Fruit fly (Drosophila melanogaster) whole organism, embryonic: ENCODE measurements around the gene Muc30E.

Experiments used
- Atf3 ChIP-seq: fragments of 200-800 bp; sonication (Bioruptor generic); optimal IDR thresholded peaks from 3 replicates; lab custom pipeline; 2016; ENCODE audit warnings: missing biosample characterization, missing genetic modification characterization
- CG10147 ChIP-seq: fragments of 200-800 bp; sonication (Bioruptor generic); optimal IDR thresholded peaks from 2 replicates; lab custom pipeline; 2019; ENCODE audit warnings: missing biosample characterization, mild to moderate bottlenecking, missing genetic modification characterization, moderate library complexity
- CG11247 ChIP-seq: fragments of 200-800 bp; sonication (Bioruptor generic); IDR thresholded peaks from 2 replicates; pipeline ENCODE4 v1.3.6; 2022; ENCODE audit warnings: missing biosample characterization, missing genetic modification characterization
- CG11398 ChIP-seq: fragments of 200-800 bp; sonication (Bioruptor generic); optimal IDR thresholded peaks from 2 replicates; lab custom pipeline; 2016; ENCODE audit warnings: missing biosample characterization, missing genetic modification characterization
- CG11723 ChIP-seq: fragments of 200-800 bp; sonication (Bioruptor generic); optimal IDR thresholded peaks from 2 replicates; lab custom pipeline; 2017; ENCODE audit warnings: missing biosample characterization, mild to moderate bottlenecking, missing genetic modification characterization
- CG12391 ChIP-seq: fragments of 200-800 bp; sonication (Bioruptor generic); optimal IDR thresholded peaks from 3 replicates; lab custom pipeline; 2018; ENCODE audit warnings: missing biosample characterization, mild to moderate bottlenecking, missing genetic modification characterization, moderate library complexity
- CG17802 ChIP-seq: fragments of 200-800 bp; sonication (Bioruptor generic); optimal IDR thresholded peaks from 2 replicates; lab custom pipeline; 2018; ENCODE audit warnings: missing biosample characterization, mild to moderate bottlenecking, missing genetic modification characterization, moderate library complexity
- CG18619 ChIP-seq: fragments of 200-800 bp; sonication (Bioruptor generic); optimal IDR thresholded peaks from 3 replicates; lab custom pipeline; 2017; ENCODE audit warnings: missing biosample characterization, mild to moderate bottlenecking, missing genetic modification characterization
- CG2116 ChIP-seq: fragments of 200-800 bp; sonication (Bioruptor generic); optimal IDR thresholded peaks from 3 replicates; lab custom pipeline; 2018; ENCODE audit warnings: missing biosample characterization, mild to moderate bottlenecking, missing genetic modification characterization
- CG2129 ChIP-seq: fragments of 200-800 bp; sonication (Bioruptor generic); IDR thresholded peaks from 2 replicates; pipeline ENCODE4 v1.3.6; 2022; ENCODE audit warnings: missing biosample characterization, missing genetic modification characterization; ENCODE audit not compliant: partially characterized antibody
- CG4707 ChIP-seq: fragments of 200-800 bp; sonication (Bioruptor generic); optimal IDR thresholded peaks from 2 replicates; lab custom pipeline; 2018; ENCODE audit warnings: missing biosample characterization, mild to moderate bottlenecking, missing genetic modification characterization, moderate library complexity
- CG7987 ChIP-seq: fragments of 200-800 bp; sonication (Bioruptor generic); optimal IDR thresholded peaks from 2 replicates; lab custom pipeline; 2018; ENCODE audit warnings: missing biosample characterization, mild to moderate bottlenecking, missing genetic modification characterization, moderate library complexity
- Chrac-16 ChIP-seq: fragments of 200-800 bp; sonication (Bioruptor generic); optimal IDR thresholded peaks from 3 replicates; lab custom pipeline; 2016; ENCODE audit warnings: missing biosample characterization, missing genetic modification characterization
- Dbx ChIP-seq: fragments of 200-800 bp; sonication (Bioruptor generic); IDR thresholded peaks from 3 replicates; pipeline ENCODE4 v1.3.6; 2022; ENCODE audit warnings: missing biosample characterization, missing genetic modification characterization
- Ets65A ChIP-seq: fragments of 200-800 bp; sonication (Bioruptor generic); peaks from one replicate; lab custom pipeline; 2016; ENCODE audit warnings: missing biosample characterization, missing genetic modification characterization
- Fer3 ChIP-seq: fragments of 200-800 bp; sonication (Bioruptor generic); optimal IDR thresholded peaks from 2 replicates; lab custom pipeline; 2018; ENCODE audit warnings: missing biosample characterization, mild to moderate bottlenecking, missing genetic modification characterization, moderate library complexity
- HHEX ChIP-seq: fragments of 200-800 bp; sonication (Bioruptor generic); optimal IDR thresholded peaks from 3 replicates; lab custom pipeline; 2017; ENCODE audit warnings: missing biosample characterization, mild to moderate bottlenecking, missing genetic modification characterization, missing genetic modification reagents
- HLH54F ChIP-seq: fragments of 200-800 bp; sonication (Bioruptor generic); optimal IDR thresholded peaks from 3 replicates; lab custom pipeline; 2016; ENCODE audit warnings: missing biosample characterization, missing genetic modification characterization
- Hand ChIP-seq: fragments of 200-800 bp; sonication (Bioruptor generic); optimal IDR thresholded peaks from 2 replicates; lab custom pipeline; 2017; ENCODE audit warnings: mild to moderate bottlenecking, missing biosample characterization, missing genetic modification reagents, missing genetic modification characterization
- HmgZ ChIP-seq: fragments of 200-800 bp; sonication (Bioruptor generic); optimal IDR thresholded peaks from 2 replicates; lab custom pipeline; 2018; ENCODE audit warnings: missing biosample characterization, mild to moderate bottlenecking, missing genetic modification characterization
- Jarid2 ChIP-seq: fragments of 200-800 bp; sonication (Bioruptor generic); optimal IDR thresholded peaks from 3 replicates; lab custom pipeline; 2017; ENCODE audit warnings: mild to moderate bottlenecking, missing biosample characterization, missing genetic modification reagents, missing genetic modification characterization
- MESR4 ChIP-seq: fragments of 200-800 bp; sonication (Bioruptor generic); optimal IDR thresholded peaks from 2 replicates; lab custom pipeline; 2018; ENCODE audit warnings: missing biosample characterization, mild to moderate bottlenecking, missing genetic modification characterization, moderate library complexity
- NFAT ChIP-seq: fragments of 200-800 bp; sonication (Bioruptor generic); IDR thresholded peaks from 2 replicates; pipeline ENCODE4 v1.3.6; 2022; ENCODE audit warnings: missing biosample characterization, missing genetic modification characterization
- amos ChIP-seq: fragments of 200-800 bp; sonication (Bioruptor generic); IDR thresholded peaks from 2 replicates; pipeline ENCODE4 v1.3.6; 2022; ENCODE audit warnings: missing biosample characterization, missing genetic modification characterization; ENCODE audit not compliant: partially characterized antibody
- bbx ChIP-seq: fragments of 200-800 bp; sonication (Bioruptor generic); IDR thresholded peaks from 2 replicates; pipeline ENCODE4 v1.3.6; 2022; ENCODE audit warnings: missing biosample characterization, missing genetic modification characterization; ENCODE audit not compliant: partially characterized antibody
- btn ChIP-seq: fragments of 200-800 bp; sonication (Bioruptor generic); optimal IDR thresholded peaks from 2 replicates; lab custom pipeline; 2016; ENCODE audit warnings: missing biosample characterization, missing genetic modification characterization
- caup ChIP-seq: fragments of 200-800 bp; sonication (Bioruptor generic); optimal IDR thresholded peaks from 3 replicates; lab custom pipeline; 2017; ENCODE audit warnings: missing biosample characterization, mild to moderate bottlenecking, missing genetic modification characterization, moderate library complexity; ENCODE audit not compliant: severe bottlenecking
- cg ChIP-seq: fragments of 200-800 bp; sonication (Bioruptor generic); optimal IDR thresholded peaks from 3 replicates; lab custom pipeline; 2019; ENCODE audit warnings: missing biosample characterization, mild to moderate bottlenecking, missing genetic modification characterization, moderate library complexity
- chinmo ChIP-seq: fragments of 200-800 bp; sonication (Bioruptor generic); IDR thresholded peaks from 4 replicates; pipeline ENCODE4 v1.3.6; 2022; ENCODE audit warnings: missing biosample characterization, missing genetic modification characterization; ENCODE audit not compliant: partially characterized antibody
- ci ChIP-seq: fragments of 200-800 bp; sonication (Bioruptor generic); IDR thresholded peaks from 3 replicates; pipeline ENCODE4 v1.3.6; 2022; ENCODE audit warnings: missing biosample characterization, missing genetic modification characterization
- crp ChIP-seq, 2 experiments: fragments of 200-800 bp; sonication (Bioruptor generic); optimal IDR thresholded peaks; 2 replicates in 1 of 2; 3 replicates in 1 of 2; lab custom pipeline; 2017; ENCODE audit warnings: missing biosample characterization in 2 of 2, missing genetic modification characterization in 2 of 2, mild to moderate bottlenecking in 1 of 2, moderate library complexity in 1 of 2
- dimm ChIP-seq: fragments of 200-800 bp; sonication (Bioruptor generic); IDR thresholded peaks from 2 replicates; pipeline ENCODE4 v1.3.6; 2022; ENCODE audit warnings: missing biosample characterization, missing genetic modification characterization
- dpn ChIP-seq, 2 experiments: fragments of 200-800 bp; sonication (Bioruptor generic); optimal IDR thresholded peaks; 3 replicates each; lab custom pipeline; 2016; ENCODE audit warnings: missing biosample characterization in 2 of 2, missing genetic modification characterization in 2 of 2
- ftz-f1 ChIP-seq: fragments of 200-800 bp; sonication (Bioruptor generic); optimal IDR thresholded peaks from 2 replicates; lab custom pipeline; 2016; ENCODE audit warnings: missing biosample characterization, missing genetic modification characterization
- gem ChIP-seq: fragments of 200-800 bp; sonication (Bioruptor generic); optimal IDR thresholded peaks from 2 replicates; lab custom pipeline; 2019; ENCODE audit warnings: missing biosample characterization, mild to moderate bottlenecking, missing genetic modification characterization, moderate library complexity
- her ChIP-seq: fragments of 200-800 bp; sonication (Bioruptor generic); optimal IDR thresholded peaks from 2 replicates; lab custom pipeline; 2016; ENCODE audit warnings: missing biosample characterization, missing genetic modification characterization
- kay ChIP-seq: fragments of 200-800 bp; sonication (Bioruptor generic); optimal IDR thresholded peaks from 2 replicates; lab custom pipeline; 2016; ENCODE audit warnings: missing biosample characterization, missing genetic modification characterization
- lbe ChIP-seq: fragments of 200-800 bp; sonication (Bioruptor generic); optimal IDR thresholded peaks from 2 replicates; lab custom pipeline; 2016; ENCODE audit warnings: missing biosample characterization, mild to moderate bottlenecking, missing genetic modification characterization
- mld ChIP-seq: fragments of 200-800 bp; sonication (Bioruptor generic); IDR thresholded peaks from 3 replicates; pipeline ENCODE4 v1.3.6; 2022; ENCODE audit warnings: missing biosample characterization, missing genetic modification characterization; ENCODE audit not compliant: partially characterized antibody
- nau ChIP-seq: fragments of 200-800 bp; sonication (Bioruptor generic); optimal IDR thresholded peaks from 3 replicates; lab custom pipeline; 2017; ENCODE audit warnings: missing biosample characterization, mild to moderate bottlenecking, missing genetic modification characterization, missing genetic modification reagents
- pfk ChIP-seq: fragments of 200-800 bp; sonication (Bioruptor generic); optimal IDR thresholded peaks from 2 replicates; lab custom pipeline; 2018; ENCODE audit warnings: missing biosample characterization, mild to moderate bottlenecking, missing genetic modification characterization, moderate library complexity
- scrt ChIP-seq: fragments of 200-800 bp; sonication (Bioruptor generic); optimal IDR thresholded peaks from 2 replicates; lab custom pipeline; 2018; ENCODE audit warnings: missing biosample characterization, mild to moderate bottlenecking, missing genetic modification characterization, moderate library complexity
- sens ChIP-seq: fragments of 200-800 bp; sonication (Bioruptor generic); peaks from one replicate; lab custom pipeline; 2016; ENCODE audit warnings: missing biosample characterization, missing genetic modification characterization
- sens-2 ChIP-seq: fragments of 200-800 bp; sonication (Bioruptor generic); IDR thresholded peaks from 2 replicates; pipeline ENCODE4 v1.3.6; 2022; ENCODE audit warnings: missing biosample characterization, missing genetic modification characterization
- shn ChIP-seq: fragments of 200-800 bp; sonication (Bioruptor generic); optimal IDR thresholded peaks from 3 replicates; lab custom pipeline; 2016; ENCODE audit warnings: missing biosample characterization, missing genetic modification characterization
- so ChIP-seq: fragments of 200-800 bp; sonication (Bioruptor generic); IDR thresholded peaks from 3 replicates; pipeline ENCODE4 v1.3.6; 2022; ENCODE audit warnings: missing biosample characterization, missing genetic modification characterization
- zfh1 ChIP-seq: fragments of 200-800 bp; sonication (Bioruptor generic); IDR thresholded peaks from 3 replicates; pipeline ENCODE4 v1.3.6; 2022; ENCODE audit warnings: missing biosample characterization, missing genetic modification characterization

Gene Muc30E

DNA sequence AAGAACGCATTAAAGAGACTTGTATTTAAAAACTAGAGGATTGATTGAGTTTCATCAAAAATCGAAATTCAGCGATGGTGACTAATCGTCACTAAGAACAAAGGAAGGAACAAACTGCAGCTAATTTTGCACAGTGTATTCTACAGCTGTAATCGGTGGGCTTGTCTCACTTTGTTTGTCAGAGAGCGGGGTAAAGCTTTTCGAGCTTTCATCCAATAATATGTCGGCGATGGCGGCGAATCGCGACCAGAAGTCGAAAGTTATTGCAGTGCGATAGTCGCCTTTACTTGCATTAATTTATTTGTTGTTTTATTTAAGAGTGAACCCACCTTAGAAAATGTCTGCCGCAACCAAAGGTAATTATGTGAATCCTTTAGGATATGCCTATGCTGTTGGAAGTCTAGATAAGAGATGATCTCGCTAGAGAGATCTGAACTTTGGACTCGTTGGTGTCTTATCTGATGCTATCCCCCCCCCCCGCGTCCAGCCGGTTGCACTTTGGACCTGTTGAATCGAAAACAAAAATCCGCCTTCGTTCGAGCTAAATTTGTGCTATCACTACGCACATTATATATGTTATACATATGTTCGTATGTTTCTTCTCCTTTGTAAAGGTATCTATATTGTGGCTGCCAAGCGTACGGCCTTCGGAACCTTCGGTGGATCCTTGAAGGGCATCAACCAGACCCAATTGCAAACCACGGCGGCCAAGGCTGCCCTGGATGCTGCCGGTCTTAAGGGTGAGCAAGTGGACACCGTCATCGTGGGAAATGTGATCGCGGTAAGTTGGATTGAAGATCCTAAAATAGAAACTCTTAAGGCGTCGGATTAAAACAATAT is 12.3 kb upstream of the Muc30E start, which contains the start of gene yip2 (continued):
- peak; percentile 72 for TF ChIP-seq zfh1 (GFP tag; lab: Robert Waterston, UW)
- TF ChIP-seq CG12391 (tag; lab: Kevin White, UChicago): peak; percentile 75
- peak; percentile 60 for TF ChIP-seq shn (GFP tag; lab: Kevin White, UChicago)
- TF ChIP-seq scrt (GFP tag; lab: Kevin White, UChicago): peak; percentile 51
- peak; percentile 37 for TF ChIP-seq CG7987
- TF ChIP-seq sens (GFP tag; lab: Kevin White, UChicago): peak; percentile 83
- TF ChIP-seq CG11247 (GFP tag; lab: Robert Waterston, UW): peak; percentile 40
- TF ChIP-seq Atf3: peak; percentile 45
- peak; percentile 74 for TF ChIP-seq kay (GFP tag; lab: Kevin White, UChicago)
- peak; percentile 59 for TF ChIP-seq CG4707
- peak; percentile 80; the same call in 2 of the 3 replicates for TF ChIP-seq so (GFP tag; lab: Robert Waterston, UW)
- no peak for TF ChIP-seq ftz-f1 (GFP tag; lab: Kevin White, UChicago)
- TF ChIP-seq Dbx (GFP tag; lab: Robert Waterston, UW): peak; percentile 59
- peak; percentile 33 for TF ChIP-seq CG11723 (GFP tag; lab: Kevin White, UChicago)
- TF ChIP-seq Hand (GFP tag; lab: Kevin White, UChicago): peak; percentile 54
- TF ChIP-seq nau: peak; percentile 74
- TF ChIP-seq MESR4: peak; percentile 27
- peak; percentile 93 for TF ChIP-seq ci (GFP tag; lab: Robert Waterston, UW)
- TF ChIP-seq Fer3 (tag; lab: Kevin White, UChicago): peak; percentile 58
- TF ChIP-seq crp (GFP tag; optimal IDR thresholded peaks at IDR 0.05; lab: Kevin White, UChicago): peak in 1 of 2 experiments; percentile 84
- TF ChIP-seq Jarid2 (GFP tag; lab: Kevin White, UChicago): peak; percentile 48
- TF ChIP-seq CG2116: peak; percentile 21
- TF ChIP-seq pfk (GFP tag; lab: Kevin White, UChicago): peak; percentile 36
- TF ChIP-seq btn (GFP tag; lab: Kevin White, UChicago): no peak
- peak; percentile 41 for TF ChIP-seq CG18619 (GFP tag; lab: Kevin White, UChicago)
- TF ChIP-seq Ets65A (GFP tag; lab: Kevin White, UChicago): peak; percentile 26
- peak; percentile 45; the same call in 1 of the 2 replicates for TF ChIP-seq sens-2 (GFP tag; lab: Robert Waterston, UW)
- peak; percentile 61 for TF ChIP-seq CG11398 (GFP tag; lab: Kevin White, UChicago)
- no peak; the same call in 1 of the 2 replicates for TF ChIP-seq bbx (GFP tag; lab: Robert Waterston, UW)
- peak; percentile 25 for TF ChIP-seq Chrac-16 (GFP tag; lab: Kevin White, UChicago)
- peak; percentile 75 for TF ChIP-seq lbe (GFP tag; lab: Kevin White, UChicago)
- TF ChIP-seq her (GFP tag; lab: Kevin White, UChicago): peak; percentile 75
- peak; percentile 79 for TF ChIP-seq HmgZ (tag; lab: Kevin White, UChicago)
- TF ChIP-seq cg (GFP tag; lab: Kevin White, UChicago): no peak
- TF ChIP-seq HHEX (GFP tag; lab: Kevin White, UChicago): peak; percentile 43
- peak; percentile 76 for TF ChIP-seq gem (tag; lab: Kevin White, UChicago)
- peak; percentile 94 for TF ChIP-seq chinmo
- TF ChIP-seq amos (GFP tag; lab: Robert Waterston, UW): no peak; the same call in 1 of the 2 replicates
- peak; percentile 60; the same call in 1 of the 2 replicates for TF ChIP-seq NFAT
- no peak for TF ChIP-seq CG2129
- 0 out of 3 replicates have a peak, but pooled peaks have one; percentile 33 for TF ChIP-seq mld (GFP tag; lab: Robert Waterston, UW)
- peak; percentile 34 for TF ChIP-seq HLH54F (GFP tag; lab: Kevin White, UChicago)
- TF ChIP-seq CG17802 (tag; lab: Kevin White, UChicago): no peak
- no peak; the same call in 1 of the 2 replicates for TF ChIP-seq dimm (GFP tag; lab: Robert Waterston, UW)
- peak; percentile 55 for TF ChIP-seq caup (GFP tag; lab: Kevin White, UChicago)
- TF ChIP-seq dpn (GFP tag; optimal IDR thresholded peaks at IDR 0.05; lab: Kevin White, UChicago): peak; percentile 38 to 68
- peak; percentile 19 for TF ChIP-seq CG10147 (GFP tag; lab: Kevin White, UChicago)
